Worm (Caenorhabditis elegans) whole organism, L4/young adult: ENCODE results near the gene rpb-11.

Experiments used
- W03F9.2 ChIP-seq: fragments of 150-350 bp; optimal IDR thresholded peaks from 2 replicates; lab custom pipeline; 2014; ENCODE audit warnings: missing biosample characterization, missing genetic modification characterization
- dao-5 ChIP-seq: sonication (generic microtip); optimal IDR thresholded peaks from 2 replicates; lab custom pipeline; 2016; ENCODE audit warnings: missing genotype, missing genetic modification characterization, moderate library complexity, missing compliant biosample characterization
- him-1 ChIP-seq: sonication (generic microtip); optimal IDR thresholded peaks from 2 replicates; lab custom pipeline; 2016; ENCODE audit warnings: missing genotype, missing genetic modification reagents, missing genetic modification characterization, missing compliant biosample characterization

Gene rpb-11

DNA sequence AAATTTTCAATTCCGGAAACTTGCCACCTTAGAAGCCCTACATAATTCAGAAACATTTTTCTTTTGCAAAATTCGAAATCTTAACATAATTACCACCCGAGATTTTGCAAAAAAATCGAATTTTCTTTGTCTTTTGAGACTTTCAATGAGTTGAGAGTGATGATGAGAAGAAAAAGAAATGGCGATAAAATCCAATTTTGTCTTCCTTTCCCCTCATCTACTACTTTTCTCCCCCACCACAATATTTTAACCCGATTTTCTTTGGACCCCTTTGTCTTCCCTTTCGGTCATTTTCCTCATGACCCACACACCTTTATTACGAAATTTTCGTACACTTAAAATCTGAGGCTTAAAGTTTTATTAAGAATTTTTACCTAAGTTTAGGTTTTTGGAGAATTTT lies 38.5 kb downstream of the rpb-11 start:
- no peak for TF ChIP-seq W03F9.2 (tag; lab: Kevin White, UChicago)
- no peak for TF ChIP-seq dao-5
- no peak for TF ChIP-seq him-1

DNA sequence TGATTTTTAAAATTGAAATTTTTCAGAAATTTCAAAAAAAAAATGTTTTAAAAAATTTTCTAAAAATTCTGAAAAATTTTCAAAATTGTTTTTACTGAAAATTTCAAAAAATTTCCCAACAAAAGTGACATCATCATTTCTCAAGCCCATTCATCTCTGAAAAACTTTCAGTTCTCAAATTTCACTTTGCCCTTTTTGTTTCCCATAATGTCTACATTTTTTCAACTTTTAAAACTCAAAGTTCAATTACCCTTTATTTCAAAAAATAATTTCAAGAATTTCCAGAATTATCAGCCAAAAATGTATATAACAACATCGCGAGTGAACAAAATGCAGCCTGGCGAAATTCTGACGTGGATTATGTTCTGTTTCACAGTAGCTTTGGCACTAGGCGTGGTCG lies 41.1 kb downstream of the rpb-11 start, which contains the start of gene bkip-1:
Gene bkip-1 (plus strand): TSS at position 301 of the 400 bp plus-strand sequence.
- TF ChIP-seq him-1: no peak
- no peak for TF ChIP-seq W03F9.2 (tag; lab: Kevin White, UChicago)
- TF ChIP-seq dao-5: no peak

DNA sequence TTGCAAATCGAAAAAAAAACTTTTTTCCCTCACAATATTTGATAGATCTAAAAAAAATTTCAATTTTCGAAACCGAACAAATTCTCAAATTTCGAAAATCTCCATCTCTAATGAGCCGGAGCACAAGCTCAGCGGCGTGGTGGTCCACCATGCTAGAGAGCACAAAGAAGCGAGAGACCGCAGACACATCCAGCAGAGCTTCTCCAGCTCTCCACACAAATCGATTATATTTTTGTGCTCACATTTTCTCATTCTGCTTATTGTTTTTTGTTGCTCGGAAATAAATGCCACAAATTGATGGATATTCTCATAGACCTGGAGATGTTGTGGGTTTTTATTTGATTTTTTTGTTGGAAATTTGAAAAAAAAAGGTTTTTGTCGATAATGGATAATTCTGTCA lies 42.2 kb downstream of the rpb-11 start:
- no peak for TF ChIP-seq dao-5
- no peak for TF ChIP-seq W03F9.2 (tag; lab: Kevin White, UChicago)
- TF ChIP-seq him-1: no peak

DNA sequence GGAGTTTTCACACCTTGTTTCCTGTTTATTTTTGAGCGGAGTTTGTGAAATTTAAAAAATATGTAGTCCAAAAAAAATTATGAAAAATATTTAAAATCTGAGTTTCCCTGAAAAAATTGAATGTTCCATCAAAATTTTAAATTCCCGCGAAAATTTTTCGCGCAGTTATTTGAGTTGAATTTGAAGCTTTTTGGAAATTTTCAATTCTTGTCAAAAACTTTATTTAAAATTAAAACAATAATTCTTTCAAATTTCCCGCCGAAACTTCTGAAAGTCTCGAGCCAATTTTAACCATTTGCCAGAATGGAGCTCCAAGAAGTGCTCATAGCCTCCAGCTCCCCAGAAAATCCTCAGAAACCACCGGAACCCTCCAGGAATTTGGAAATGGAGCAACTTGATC lies 44.6 kb downstream of the rpb-11 start, which contains the start of gene gur-4:
Gene gur-4 (plus strand): TSS at position 301 of the 400 bp plus-strand sequence.
- TF ChIP-seq dao-5 (no peak), W03F9.2 (tag; lab: Kevin White, UChicago) (no peak), him-1 (no peak)

DNA sequence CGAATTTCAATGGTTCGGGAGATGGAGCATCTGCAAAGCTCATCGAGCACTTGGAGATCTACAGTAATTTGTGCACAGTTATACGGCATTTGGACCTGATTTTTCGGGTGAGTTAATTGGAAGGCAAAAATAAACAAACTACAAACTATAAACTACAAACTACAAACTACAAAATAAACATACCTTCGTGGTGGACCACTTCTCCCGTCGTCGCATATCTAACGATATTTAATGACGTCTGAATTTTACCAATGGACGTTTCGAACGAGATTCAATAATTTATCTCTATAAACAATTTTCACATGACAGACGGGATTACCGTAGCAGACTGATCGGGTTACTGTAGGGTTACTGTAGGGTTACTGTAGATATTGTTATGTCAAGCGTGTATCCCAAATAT lies 46.3 kb downstream of the rpb-11 start:
- TF ChIP-seq W03F9.2 (tag; lab: Kevin White, UChicago): no peak
- no peak for TF ChIP-seq dao-5
- TF ChIP-seq him-1: no peak

DNA sequence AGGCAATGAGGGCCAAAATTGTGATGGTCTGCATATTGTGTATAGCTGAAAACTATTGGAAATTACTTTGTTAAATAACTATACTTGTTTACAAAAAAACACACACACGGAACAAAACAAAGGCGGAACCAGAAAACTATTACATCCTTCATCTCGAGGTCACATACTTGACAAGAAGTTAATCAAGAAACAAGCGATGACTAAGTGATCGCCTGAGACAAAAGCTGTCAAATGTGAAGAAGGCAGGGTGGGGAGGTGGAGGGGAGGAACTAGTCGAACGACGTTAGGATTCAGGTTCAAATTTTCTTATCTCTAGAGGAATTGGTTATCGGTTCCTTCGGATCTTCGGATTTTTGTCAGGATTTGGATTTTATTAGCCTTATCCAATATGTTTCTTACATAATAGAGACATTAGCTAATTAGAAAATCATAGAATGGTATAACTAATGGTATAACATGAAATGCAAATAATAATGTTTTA lies 49.3 kb downstream of the rpb-11 start, which contains the start of gene cpg-7:
Gene cpg-7 (minus strand): TSS at position 51 of the 481 bp plus-strand sequence.
- TF ChIP-seq W03F9.2 (tag; lab: Kevin White, UChicago) (no peak), dao-5 (no peak), him-1 (no peak)
